Worm (Caenorhabditis elegans) whole organism, L4 larva: Measurements from ENCODE around the gene clec-68.
A peak's percentile ranks its signal among the peaks of the same experiment; 100 is the strongest.

ENCODE experiments used
- F10B5.3 ChIP-seq: sonication (generic microtip); optimal IDR thresholded peaks from 2 replicates; lab custom pipeline; 2016; ENCODE audit warnings: mild to moderate bottlenecking, missing genetic modification characterization, missing compliant biosample characterization
- F44E2.7 ChIP-seq: fragments of 200-800 bp; sonication (Bioruptor generic); IDR thresholded peaks from 2 replicates; pipeline ENCODE4 v2.1.2; 2022; ENCODE audit warnings: missing genetic modification characterization, missing compliant biosample characterization
- Y105C5A.15 ChIP-seq: fragments of 200-800 bp; sonication (Bioruptor generic); IDR thresholded peaks from 2 replicates; pipeline ENCODE4 v1.3.6; 2022; ENCODE audit warnings: missing genetic modification characterization, missing compliant biosample characterization
- Y48G9A.11 ChIP-seq: fragments of 200-800 bp; sonication (Bioruptor generic); IDR thresholded peaks from 2 replicates; pipeline ENCODE4 v1.3.6; 2022; ENCODE audit warnings: missing genetic modification reagents, missing genetic modification characterization, missing compliant biosample characterization
- Y5F2A.4 ChIP-seq: fragments of 200-800 bp; sonication (Bioruptor generic); optimal IDR thresholded peaks from 2 replicates; lab custom pipeline; 2018; ENCODE audit warnings: mild to moderate bottlenecking, missing genetic modification characterization, missing compliant biosample characterization
- aha-1 ChIP-seq: fragments of 150-350 bp; peaks from one replicate; lab custom pipeline; 2014; ENCODE audit warnings: missing biosample characterization, missing genetic modification characterization
- aly-2 ChIP-seq: sonication (generic microtip); optimal IDR thresholded peaks from 2 replicates; lab custom pipeline; 2018; ENCODE audit warnings: missing biosample characterization, missing genetic modification characterization
- attf-4 ChIP-seq: sonication (generic microtip); optimal IDR thresholded peaks from 3 replicates; lab custom pipeline; 2017; ENCODE audit warnings: missing biosample characterization, missing genetic modification characterization
- ceh-20 ChIP-seq: fragments of 200-800 bp; sonication (Bioruptor generic); IDR thresholded peaks from 2 replicates; pipeline ENCODE4 v1.3.6; 2022; ENCODE audit warnings: missing genetic modification reagents, missing genetic modification characterization, missing compliant biosample characterization
- ceh-28 ChIP-seq: fragments of 150-350 bp; optimal IDR thresholded peaks from 2 replicates; lab custom pipeline; 2014; ENCODE audit warnings: missing biosample characterization, missing genetic modification reagents, missing genetic modification characterization
- ceh-44 ChIP-seq: fragments of 200-800 bp; sonication (Bioruptor generic); IDR thresholded peaks from 2 replicates; pipeline ENCODE4 v1.3.6; 2022; ENCODE audit warnings: missing genetic modification reagents, missing genetic modification characterization, missing compliant biosample characterization
- ctbp-1 ChIP-seq: fragments of 200-800 bp; sonication (Bioruptor generic); IDR thresholded peaks from 2 replicates; pipeline ENCODE4 v1.3.6; 2022; ENCODE audit warnings: missing genetic modification reagents, missing genetic modification characterization, missing compliant biosample characterization
- daf-16 ChIP-seq, 3 experiments: sonication (generic microtip); optimal IDR thresholded peaks; 2 replicates each; lab custom pipeline; 2016 to 2017; ENCODE audit warnings: missing genetic modification characterization in 3 of 3, missing genetic modification reagents in 3 of 3, mild to moderate bottlenecking in 2 of 3, missing compliant biosample characterization in 2 of 3, missing biosample characterization in 1 of 3, moderate library complexity in 1 of 3
- daf-19 ChIP-seq: fragments of 200-800 bp; sonication (Bioruptor generic); conservative IDR thresholded peaks from 2 replicates; pipeline ENCODE4 v1.3.6; 2022; ENCODE audit warnings: missing genetic modification characterization, missing compliant biosample characterization
- dmd-8 ChIP-seq: fragments of 200-800 bp; sonication (Bioruptor generic); IDR thresholded peaks from 2 replicates; pipeline ENCODE4 v1.3.6; 2022; ENCODE audit warnings: missing genetic modification characterization, missing compliant biosample characterization
- dpl-1 ChIP-seq: fragments of 150-350 bp; optimal IDR thresholded peaks from 2 replicates; lab custom pipeline; 2014; ENCODE audit warnings: missing biosample characterization, missing genetic modification reagents, missing genetic modification characterization
- dve-1 ChIP-seq: sonication (generic microtip); optimal IDR thresholded peaks from 2 replicates; lab custom pipeline; 2017; ENCODE audit warnings: antibody characterized with exemption, mild to moderate bottlenecking, missing genetic modification characterization, missing compliant biosample characterization; ENCODE audit not compliant: insufficient read depth
- egl-27 ChIP-seq: sonication (generic microtip); optimal IDR thresholded peaks from 3 replicates; lab custom pipeline; 2017; ENCODE audit warnings: missing biosample characterization, missing genetic modification reagents, missing genetic modification characterization
- fos-1 ChIP-seq: fragments of 150-350 bp; optimal IDR thresholded peaks from 2 replicates; lab custom pipeline; 2014; ENCODE audit warnings: missing biosample characterization, missing genetic modification characterization
- hlh-11 ChIP-seq: fragments of 200-800 bp; sonication (Bioruptor generic); optimal IDR thresholded peaks from 2 replicates; lab custom pipeline; 2018; ENCODE audit warnings: mild to moderate bottlenecking, missing genetic modification characterization, missing compliant biosample characterization
- jun-1 ChIP-seq: fragments of 150-350 bp; optimal IDR thresholded peaks from 2 replicates; lab custom pipeline; 2014; ENCODE audit warnings: missing biosample characterization, missing genetic modification reagents, missing genetic modification characterization
- lim-7 ChIP-seq: fragments of 200-800 bp; sonication (Bioruptor generic); IDR thresholded peaks from 2 replicates; pipeline ENCODE4 v1.3.6; 2022; ENCODE audit warnings: missing genetic modification characterization, missing compliant biosample characterization
- lin-15B ChIP-seq: fragments of 150-350 bp; sonication (generic microtip); optimal IDR thresholded peaks from 3 replicates; lab custom pipeline; 2014; ENCODE audit warnings: missing biosample characterization, missing genetic modification characterization
- lin-29 ChIP-seq: fragments of 200-800 bp; sonication (Bioruptor generic); IDR thresholded peaks from 2 replicates; pipeline ENCODE4 v1.3.6; 2022; ENCODE audit warnings: missing genetic modification reagents, missing genetic modification characterization, missing compliant biosample characterization
- lin-38 ChIP-seq: fragments of 200-800 bp; sonication (Bioruptor generic); IDR thresholded peaks from 2 replicates; pipeline ENCODE4 v1.3.6; 2022; ENCODE audit warnings: missing genetic modification reagents, missing genetic modification characterization, missing compliant biosample characterization
- madf-9 ChIP-seq: fragments of 200-800 bp; sonication (Bioruptor generic); conservative IDR thresholded peaks from 2 replicates; pipeline ENCODE4 v1.3.6; 2022; ENCODE audit warnings: missing genetic modification reagents, missing genetic modification characterization, missing compliant biosample characterization
- mes-2 ChIP-seq: sonication (generic microtip); optimal IDR thresholded peaks from 2 replicates; lab custom pipeline; 2016; ENCODE audit warnings: missing genotype, mild to moderate bottlenecking, missing genetic modification characterization, missing compliant biosample characterization; ENCODE audit not compliant: poor library complexity, severe bottlenecking
- mxl-2 ChIP-seq: fragments of 200-800 bp; sonication (Bioruptor generic); conservative IDR thresholded peaks from 2 replicates; pipeline ENCODE4 v1.3.6; 2022; ENCODE audit warnings: missing genetic modification reagents, missing genetic modification characterization, missing compliant biosample characterization
- mxl-3 ChIP-seq: fragments of 200-800 bp; sonication (Bioruptor generic); optimal IDR thresholded peaks from 2 replicates; lab custom pipeline; 2018; ENCODE audit warnings: mild to moderate bottlenecking, missing genetic modification characterization, missing compliant biosample characterization
- nhr-102 ChIP-seq: sonication (generic microtip); optimal IDR thresholded peaks from 2 replicates; lab custom pipeline; 2016; ENCODE audit warnings: mild to moderate bottlenecking, missing genetic modification characterization, moderate library complexity, missing compliant biosample characterization
- nhr-28 ChIP-seq: fragments of 150-350 bp; optimal IDR thresholded peaks from 2 replicates; lab custom pipeline; 2014; ENCODE audit warnings: missing biosample characterization, missing genetic modification characterization
- nhr-42 ChIP-seq: fragments of 200-800 bp; sonication (Bioruptor generic); IDR thresholded peaks from 2 replicates; pipeline ENCODE4 v1.3.6; 2022; ENCODE audit warnings: missing genetic modification characterization, missing compliant biosample characterization
- nhr-77 ChIP-seq: fragments of 150-350 bp; optimal IDR thresholded peaks from 2 replicates; lab custom pipeline; 2014; ENCODE audit warnings: missing biosample characterization, missing genetic modification characterization
- php-3 ChIP-seq: fragments of 200-800 bp; sonication (Bioruptor generic); IDR thresholded peaks from 2 replicates; pipeline ENCODE4 v1.3.6; 2022; ENCODE audit warnings: missing genetic modification reagents, missing genetic modification characterization, missing compliant biosample characterization
- pqm-1 ChIP-seq: sonication (generic microtip); optimal IDR thresholded peaks from 2 replicates; lab custom pipeline; 2017; ENCODE audit warnings: missing biosample characterization, missing genetic modification characterization
- sdz-12 ChIP-seq: fragments of 200-800 bp; sonication (Bioruptor generic); optimal IDR thresholded peaks from 2 replicates; lab custom pipeline; 2018; ENCODE audit warnings: mild to moderate bottlenecking, missing genetic modification characterization, missing compliant biosample characterization
- set-16 ChIP-seq: fragments of 200-800 bp; sonication (Bioruptor generic); IDR thresholded peaks from 2 replicates; pipeline ENCODE4 v1.3.6; 2022; ENCODE audit warnings: missing genetic modification reagents, missing genetic modification characterization, missing compliant biosample characterization
- snpc-1.2 ChIP-seq: fragments of 200-800 bp; sonication (Bioruptor generic); IDR thresholded peaks from 2 replicates; pipeline ENCODE4 v1.3.6; 2022; ENCODE audit warnings: missing genetic modification reagents, missing genetic modification characterization, missing compliant biosample characterization
- spr-1 ChIP-seq: sonication (generic microtip); optimal IDR thresholded peaks from 2 replicates; lab custom pipeline; 2016; ENCODE audit warnings: mild to moderate bottlenecking, missing genetic modification characterization, missing compliant biosample characterization
- unc-62 ChIP-seq, 3 experiments: fragments of 150-350 bp in 1 of 3; sonication (generic microtip); optimal IDR thresholded peaks in 2 of 3; peaks in 1 of 3; 1 replicate in 1 of 3; 2 replicates in 2 of 3; lab custom pipeline; 2014 to 2017; ENCODE audit warnings: missing biosample characterization in 3 of 3, missing genetic modification characterization in 3 of 3, missing genetic modification reagents in 3 of 3, missing genotype in 1 of 3
- zfp-3 ChIP-seq: fragments of 200-800 bp; sonication (Bioruptor generic); conservative IDR thresholded peaks from 2 replicates; pipeline ENCODE4 v1.3.6; 2022; ENCODE audit warnings: missing genetic modification reagents, missing genetic modification characterization, missing compliant biosample characterization

The clec-68 gene

ce11 chrIV:3915296-3915695, 10.9 kb upstream of the clec-68 start, which contains the start of gene srz-20:
Gene srz-20, plus strand, starts transcription at chrIV:3915596.
- TF ChIP-seq sdz-12 (GFP tag; lab: Kevin White, UChicago), result no peak
- no peak for TF ChIP-seq aly-2 (tag; lab: Kevin White, UChicago)
- no peak for TF ChIP-seq F10B5.3
- TF ChIP-seq ctbp-1 (GFP tag; lab: Robert Waterston, UW), result no peak
- no peak for TF ChIP-seq ceh-28 (tag; lab: Kevin White, UChicago)
- TF ChIP-seq lim-7, result no peak
- no peak for TF ChIP-seq F44E2.7 (GFP tag; lab: Robert Waterston, UW)
- TF ChIP-seq lin-29, result no peak
- no peak for TF ChIP-seq snpc-1.2
- no peak for TF ChIP-seq mxl-3
- TF ChIP-seq spr-1 (tag; lab: Kevin White, UChicago), result no peak
- TF ChIP-seq dpl-1 (GFP tag; lab: Kevin White, UChicago), result no peak
- no peak for TF ChIP-seq dmd-8
- TF ChIP-seq hlh-11, result no peak
- no peak for TF ChIP-seq mes-2 (tag; lab: Kevin White, UChicago)
- no peak for TF ChIP-seq lin-38 (GFP tag; lab: Robert Waterston, UW)

ce11 chrIV:3917405-3917804, 8.8 kb upstream of the clec-68 start, which contains the start of gene F56D6.14:
Gene F56D6.14, plus strand, starts transcription at chrIV:3917705.
- TF ChIP-seq Y5F2A.4 (GFP tag; lab: Kevin White, UChicago) (no peak), unc-62 (GFP tag; optimal IDR thresholded peaks at IDR 0.05 in 1 of 2; lab: Kevin White, UChicago) (peak in 1 of 2 experiments; percentile 73), unc-62 (tag; optimal IDR thresholded peaks at IDR 0.05; lab: Kevin White, UChicago) (no peak), ceh-44 (GFP tag; lab: Robert Waterston, UW) (no peak)

ce11 chrIV:3918160-3918559, 8.1 kb upstream of the clec-68 start, which contains the start of gene F56D6.23:
Gene F56D6.23, plus strand, starts transcription at chrIV:3918460.
- TF ChIP-seq daf-19 (no peak), madf-9 (no peak), Y48G9A.11 (no peak), php-3 (GFP tag; lab: Robert Waterston, UW) (no peak), lin-15B (tag; lab: Kevin White, UChicago) (no peak), fos-1 (tag; lab: Kevin White, UChicago) (no peak), zfp-3 (GFP tag; lab: Robert Waterston, UW) (no peak), ceh-20 (GFP tag; lab: Robert Waterston, UW) (no peak)
- TF ChIP-seq, all 104 proteins: peak for 0

ce11 chrIV:3919506-3919905, 6.7 kb upstream of the clec-68 start, which contains the start of gene srz-19:
Gene srz-19, plus strand, starts transcription at chrIV:3919806.
- TF ChIP-seq dpl-1 (GFP tag; lab: Kevin White, UChicago) (no peak), Y105C5A.15 (no peak), dve-1 (tag; lab: Kevin White, UChicago) (no peak), F10B5.3 (no peak), nhr-102 (no peak), mxl-2 (GFP tag; lab: Robert Waterston, UW) (no peak), jun-1 (tag; lab: Kevin White, UChicago) (no peak), set-16 (GFP tag; lab: Robert Waterston, UW) (no peak)

- TF ChIP-seq hlh-11, result peak; percentile 58
- no peak for TF ChIP-seq aha-1 (tag; lab: Kevin White, UChicago)
- no peak for TF ChIP-seq lin-15B (tag; lab: Kevin White, UChicago)
- peak; percentile 17 for TF ChIP-seq mxl-3
- TF ChIP-seq daf-16 (GFP tag; optimal IDR thresholded peaks at IDR 0.05; lab: Kevin White, UChicago), result no peak
- TF ChIP-seq daf-16 (tag; optimal IDR thresholded peaks at IDR 0.05; lab: Kevin White, UChicago), result peak; percentile 57
- no peak for TF ChIP-seq egl-27 (tag; lab: Kevin White, UChicago)
- TF ChIP-seq nhr-28 (tag; lab: Kevin White, UChicago), result peak; percentile 63
- peak; percentile 78 for TF ChIP-seq pqm-1
- TF ChIP-seq nhr-42 (GFP tag; lab: Robert Waterston, UW), result no peak
- TF ChIP-seq nhr-77, result peak; percentile 9
- TF ChIP-seq attf-4 (tag; lab: Kevin White, UChicago), result no peak
- TF ChIP-seq, all 104 proteins: peak for 6
Measured at ce11 chrIV:3921898-3922297, 4.3 kb upstream of the clec-68 start, which contains the start of gene clec-67. Gene clec-67, plus strand, starts transcription at chrIV:3922165.
